Fruit fly (Drosophila melanogaster): ENCODE measurements around the gene Spn31A.
A peak's percentile ranks its signal among the peaks of the same experiment; 100 is the strongest.

The Spn31A gene

dm6 chr2L:10057236-10057635 is 3.4 kb upstream of the Spn31A start (continued):
- TF ChIP-seq Dbx (GFP tag; IDR thresholded peaks at IDR 0.05) (no peak), Fer2 (tag; optimal IDR thresholded peaks at IDR 0.05) (no peak), CG9932 (GFP tag; IDR thresholded peaks at IDR 0.05) (peak; percentile 49), kay (GFP tag; optimal IDR thresholded peaks at IDR 0.05) (no peak), emc (GFP tag; optimal IDR thresholded peaks at IDR 0.05) (no peak), CG32767 (GFP tag; IDR thresholded peaks at IDR 0.05) (peak; percentile 67), CG6272 (GFP tag; IDR thresholded peaks at IDR 0.05) (peak; percentile 82), CG4730 (GFP tag; IDR thresholded peaks at IDR 0.05) (peak; percentile 76), CG17186 (GFP tag; optimal IDR thresholded peaks at IDR 0.05) (no peak), NC2α (GFP tag; optimal IDR thresholded peaks at IDR 0.05) (peak; percentile 32), CG5180 (GFP tag; optimal IDR thresholded peaks at IDR 0.05) (peak; percentile 24), CG13287 (GFP tag; IDR thresholded peaks at IDR 0.05; ENCODE audit: partially characterized antibody) (no peak), inv (GFP tag; IDR thresholded peaks at IDR 0.05; ENCODE audit: partially characterized antibody) (no peak), CG16815 (GFP tag; optimal IDR thresholded peaks at IDR 0.05) (peak; percentile 74), HLH54F (GFP tag; optimal IDR thresholded peaks at IDR 0.05) (peak; percentile 59), CG13123 (GFP tag; optimal IDR thresholded peaks at IDR 0.05) (peak; percentile 32), Taf1 (GFP tag; IDR thresholded peaks at IDR 0.05) (no peak), mam (GFP tag; optimal IDR thresholded peaks at IDR 0.05) (peak; percentile 58), CrebB (tag; optimal IDR thresholded peaks at IDR 0.05) (no peak), fu2 (GFP tag; optimal IDR thresholded peaks at IDR 0.05) (peak; percentile 41), CG31388 (GFP tag; optimal IDR thresholded peaks at IDR 0.05) (no peak), CG6765 (GFP tag; optimal IDR thresholded peaks at IDR 0.05) (no peak), CG6683 (GFP tag; optimal IDR thresholded peaks at IDR 0.05) (no peak), Optix (GFP tag; IDR thresholded peaks at IDR 0.05) (peak; percentile 86), chm (GFP tag; IDR thresholded peaks at IDR 0.05) (peak; percentile 93), E2f1 (GFP tag; IDR thresholded peaks at IDR 0.05) (peak; percentile 77), CTCF (GFP tag; optimal IDR thresholded peaks at IDR 0.05) (no peak), sisA (GFP tag; IDR thresholded peaks at IDR 0.05) (peak; percentile 80), lbe (GFP tag; optimal IDR thresholded peaks at IDR 0.05) (peak; percentile 88), amos (GFP tag; IDR thresholded peaks at IDR 0.05; ENCODE audit: partially characterized antibody) (no peak), CG42726 (GFP tag; IDR thresholded peaks at IDR 0.05; ENCODE audit: partially characterized antibody) (no peak), Six4 (GFP tag; optimal IDR thresholded peaks at IDR 0.05) (peak; percentile 69), tna (GFP tag; IDR thresholded peaks at IDR 0.05; ENCODE audit: partially characterized antibody) (no peak), BEAF-32 (GFP tag; optimal IDR thresholded peaks at IDR 0.05) (no peak), ase (GFP tag; IDR thresholded peaks at IDR 0.05) (peak; percentile 81), CG2202 (tag; optimal IDR thresholded peaks at IDR 0.05) (peak; percentile 63), prd (optimal IDR thresholded peaks at IDR 0.05) (no peak), prd (GFP tag; IDR thresholded peaks at IDR 0.05) (peak; percentile 93), ro (GFP tag; IDR thresholded peaks at IDR 0.05) (peak; percentile 69), lilli (GFP tag; optimal IDR thresholded peaks at IDR 0.05) (peak; percentile 62), gcm2 (GFP tag; optimal IDR thresholded peaks at IDR 0.05) (no peak), eyg (GFP tag; optimal IDR thresholded peaks at IDR 0.05) (peak; percentile 16), klu (GFP tag; IDR thresholded peaks at IDR 0.05) (peak; percentile 54; the same call in 1 of the 2 replicates), CG3163 (GFP tag; optimal IDR thresholded peaks at IDR 0.05) (peak; percentile 38), Ets97D (GFP tag; optimal IDR thresholded peaks at IDR 0.05) (no peak), vvl (GFP tag; IDR thresholded peaks at IDR 0.05) (peak; percentile 91), corto (GFP tag; optimal IDR thresholded peaks at IDR 0.05) (peak; percentile 77), twi (tag; optimal IDR thresholded peaks at IDR 0.05) (no peak), CG17359 (tag; optimal IDR thresholded peaks at IDR 0.05) (peak; percentile 79), vfl (GFP tag; optimal IDR thresholded peaks at IDR 0.05) (no peak), CG10274 (GFP tag; optimal IDR thresholded peaks at IDR 0.05) (no peak), hbn (GFP tag; IDR thresholded peaks at IDR 0.05; ENCODE audit: partially characterized antibody) (no peak), Ets65A (GFP tag) (peak; percentile 91)
